Worm (Caenorhabditis elegans) whole organism, young adult: ENCODE results near the gene elo-5.

ENCODE experiments used
- B0019.2 ChIP-seq: fragments of 200-800 bp; sonication (Bioruptor generic); conservative IDR thresholded peaks from 2 replicates; pipeline ENCODE4 v1.3.6; 2022; ENCODE audit warnings: missing genetic modification reagents, missing genetic modification characterization, missing compliant biosample characterization
- B0035.1 ChIP-seq: sonication (generic microtip); optimal IDR thresholded peaks from 2 replicates; lab custom pipeline; 2016; ENCODE audit warnings: missing genetic modification characterization, mild to moderate bottlenecking, missing compliant biosample characterization, missing genotype, missing genetic modification reagents
- F22D6.2 ChIP-seq: sonication (generic microtip); optimal IDR thresholded peaks from 2 replicates; lab custom pipeline; 2016; ENCODE audit warnings: mild to moderate bottlenecking, missing genetic modification characterization, missing compliant biosample characterization
- F23B12.7 ChIP-seq: sonication (generic microtip); optimal IDR thresholded peaks from 2 replicates; lab custom pipeline; 2017; ENCODE audit warnings: missing genetic modification characterization, mild to moderate bottlenecking, missing compliant biosample characterization, antibody characterized with exemption, moderate library complexity; ENCODE audit not compliant: insufficient read depth
- F39B2.1 ChIP-seq: fragments of 200-800 bp; sonication (Bioruptor generic); IDR thresholded peaks from 2 replicates; pipeline ENCODE4 v1.3.6; 2022; ENCODE audit warnings: missing genetic modification reagents, missing genetic modification characterization, missing compliant biosample characterization
- F49E8.2 ChIP-seq: sonication (generic microtip); optimal IDR thresholded peaks from 3 replicates; lab custom pipeline; 2017; ENCODE audit warnings: missing genetic modification characterization, mild to moderate bottlenecking, missing compliant biosample characterization, antibody characterized with exemption, moderate library complexity; ENCODE audit not compliant: insufficient read depth
- F52B5.7 ChIP-seq: sonication (generic microtip); optimal IDR thresholded peaks from 2 replicates; lab custom pipeline; 2016; ENCODE audit warnings: mild to moderate bottlenecking, missing genetic modification characterization, missing compliant biosample characterization
- F57A8.1 ChIP-seq: fragments of 200-800 bp; sonication (Bioruptor generic); optimal IDR thresholded peaks from 2 replicates; lab custom pipeline; 2018; ENCODE audit warnings: mild to moderate bottlenecking, missing genetic modification characterization, moderate library complexity, missing compliant biosample characterization
- F57C9.4 ChIP-seq: sonication (generic microtip); optimal IDR thresholded peaks from 2 replicates; lab custom pipeline; 2017; ENCODE audit warnings: mild to moderate bottlenecking, missing genetic modification characterization, missing compliant biosample characterization
- T07F8.4 ChIP-seq: sonication (generic microtip); optimal IDR thresholded peaks from 2 replicates; lab custom pipeline; 2016; ENCODE audit warnings: mild to moderate bottlenecking, missing genetic modification characterization, moderate library complexity, missing compliant biosample characterization
- Y53G8AR.9 ChIP-seq: fragments of 200-800 bp; sonication (Bioruptor generic); conservative IDR thresholded peaks from 2 replicates; pipeline ENCODE4 v1.3.6; 2022; ENCODE audit warnings: missing genetic modification reagents, missing genetic modification characterization, missing compliant biosample characterization
- Y67H2A.10 ChIP-seq: fragments of 200-800 bp; sonication (Bioruptor generic); conservative IDR thresholded peaks from 2 replicates; pipeline ENCODE4 v1.3.6; 2022; ENCODE audit warnings: missing genetic modification reagents, missing genetic modification characterization, missing compliant biosample characterization
- Y95B8A.8 ChIP-seq: fragments of 200-800 bp; sonication (Bioruptor generic); IDR thresholded peaks from 2 replicates; pipeline ENCODE4 v1.3.6; 2022; ENCODE audit warnings: missing genetic modification reagents, missing genetic modification characterization, missing compliant biosample characterization
- ZK185.1 ChIP-seq: sonication (generic microtip); optimal IDR thresholded peaks from 2 replicates; lab custom pipeline; 2016; ENCODE audit warnings: mild to moderate bottlenecking, missing genetic modification characterization, missing compliant biosample characterization; ENCODE audit not compliant: poor library complexity, severe bottlenecking
- akir-1 ChIP-seq: fragments of 200-800 bp; sonication (Bioruptor generic); optimal IDR thresholded peaks from 2 replicates; lab custom pipeline; 2018; ENCODE audit warnings: mild to moderate bottlenecking, missing genetic modification characterization, moderate library complexity, missing compliant biosample characterization
- ama-1 ChIP-seq, 3 experiments: fragments of 150-350 bp in 1 of 3; sonication (generic microtip) in 2 of 3; optimal IDR thresholded peaks; 2 replicates each; lab custom pipeline; 2014 to 2018; ENCODE audit warnings: missing biosample characterization in 2 of 3, missing genetic modification characterization in 2 of 3, missing genetic modification reagents in 2 of 3
- aptf-3 ChIP-seq: fragments of 200-800 bp; sonication (Bioruptor generic); IDR thresholded peaks from 2 replicates; pipeline ENCODE4 v1.3.6; 2022; ENCODE audit warnings: missing genetic modification characterization, missing compliant biosample characterization
- ccch-3 ChIP-seq: fragments of 200-800 bp; sonication (Bioruptor generic); optimal IDR thresholded peaks from 2 replicates; lab custom pipeline; 2018; ENCODE audit warnings: mild to moderate bottlenecking, missing genetic modification characterization, missing compliant biosample characterization
- ceh-100 ChIP-seq: fragments of 200-800 bp; sonication (Bioruptor generic); IDR thresholded peaks from 2 replicates; pipeline ENCODE4 v1.3.6; 2022; ENCODE audit warnings: missing genetic modification reagents, missing genetic modification characterization, missing compliant biosample characterization
- ceh-40 ChIP-seq: fragments of 200-800 bp; sonication (Bioruptor generic); IDR thresholded peaks from 2 replicates; pipeline ENCODE4 v1.3.6; 2022; ENCODE audit warnings: missing genetic modification characterization, missing compliant biosample characterization
- die-1 ChIP-seq: sonication (generic microtip); optimal IDR thresholded peaks from 2 replicates; lab custom pipeline; 2016; ENCODE audit warnings: missing genotype, mild to moderate bottlenecking, missing genetic modification characterization, missing compliant biosample characterization
- dpl-1 ChIP-seq: fragments of 150-350 bp; optimal IDR thresholded peaks from 2 replicates; lab custom pipeline; 2014; ENCODE audit warnings: missing biosample characterization, missing genetic modification reagents, missing genetic modification characterization
- efl-1 ChIP-seq: fragments of 150-350 bp; optimal IDR thresholded peaks from 2 replicates; lab custom pipeline; 2014; ENCODE audit warnings: missing biosample characterization, missing genetic modification reagents, missing genetic modification characterization
- egl-18 ChIP-seq: fragments of 200-800 bp; sonication (Bioruptor generic); IDR thresholded peaks from 2 replicates; pipeline ENCODE4 v1.3.6; 2022; ENCODE audit warnings: missing genetic modification reagents, missing genetic modification characterization, missing compliant biosample characterization
- ets-4 ChIP-seq: fragments of 200-800 bp; sonication (Bioruptor generic); optimal IDR thresholded peaks from 2 replicates; lab custom pipeline; 2018; ENCODE audit warnings: mild to moderate bottlenecking, missing genetic modification characterization, missing compliant biosample characterization
- fkh-3 ChIP-seq: sonication (generic microtip); optimal IDR thresholded peaks from 2 replicates; lab custom pipeline; 2016; ENCODE audit warnings: mild to moderate bottlenecking, missing genetic modification characterization, missing compliant biosample characterization
- hmg-1.2 ChIP-seq: fragments of 200-800 bp; sonication (Bioruptor generic); IDR thresholded peaks from 2 replicates; pipeline ENCODE4 v1.3.6; 2022; ENCODE audit warnings: missing genetic modification reagents, missing genetic modification characterization, missing compliant biosample characterization
- lag-1 ChIP-seq: fragments of 200-800 bp; sonication (Bioruptor generic); IDR thresholded peaks from 2 replicates; pipeline ENCODE4 v1.3.6; 2022; ENCODE audit warnings: missing genetic modification reagents, missing genetic modification characterization, missing compliant biosample characterization
- let-607 ChIP-seq, 2 experiments: fragments of 200-800 bp in 1 of 2; sonication (Bioruptor generic) in 1 of 2; sonication (generic microtip) in 1 of 2; optimal IDR thresholded peaks; 2 replicates each; lab custom pipeline; 2016 to 2018; ENCODE audit warnings: mild to moderate bottlenecking in 2 of 2, missing compliant biosample characterization in 2 of 2, missing genetic modification characterization in 2 of 2, moderate library complexity in 2 of 2, missing genotype in 1 of 2
- lin-35 ChIP-seq, 3 experiments: fragments of 150-350 bp in 2 of 3; sonication (generic microtip) in 1 of 3; optimal IDR thresholded peaks; 2 replicates each; lab custom pipeline; 2014 to 2018; ENCODE audit warnings: missing biosample characterization in 3 of 3, missing genetic modification characterization in 3 of 3, missing genetic modification reagents in 3 of 3
- lin-54 ChIP-seq: fragments of 200-800 bp; sonication (Bioruptor generic); optimal IDR thresholded peaks from 2 replicates; lab custom pipeline; 2018; ENCODE audit warnings: mild to moderate bottlenecking, missing genetic modification characterization, missing compliant biosample characterization
- lsy-27 ChIP-seq: sonication (generic microtip); optimal IDR thresholded peaks from 2 replicates; lab custom pipeline; 2017; ENCODE audit warnings: missing genetic modification characterization, mild to moderate bottlenecking, missing compliant biosample characterization, antibody characterized with exemption, missing genotype, borderline replicate concordance; ENCODE audit not compliant: insufficient read depth
- madf-10 ChIP-seq: sonication (generic microtip); optimal IDR thresholded peaks from 2 replicates; lab custom pipeline; 2016; ENCODE audit warnings: mild to moderate bottlenecking, missing genetic modification characterization, missing compliant biosample characterization
- madf-6 ChIP-seq: fragments of 200-800 bp; sonication (Bioruptor generic); IDR thresholded peaks from 2 replicates; pipeline ENCODE4 v1.3.6; 2022; ENCODE audit warnings: missing genetic modification reagents, missing genetic modification characterization, missing compliant biosample characterization
- mcd-1 ChIP-seq: fragments of 200-800 bp; sonication (Bioruptor generic); IDR thresholded peaks from 2 replicates; pipeline ENCODE4 v1.3.6; 2022; ENCODE audit warnings: missing genetic modification reagents, missing genetic modification characterization, missing compliant biosample characterization
- mel-28 ChIP-seq: sonication (generic microtip); optimal IDR thresholded peaks from 2 replicates; lab custom pipeline; 2016; ENCODE audit warnings: borderline replicate concordance, mild to moderate bottlenecking, missing genetic modification characterization, missing compliant biosample characterization
- mes-4 ChIP-seq: sonication (generic microtip); optimal IDR thresholded peaks from 2 replicates; lab custom pipeline; 2016; ENCODE audit warnings: missing genotype, missing genetic modification characterization, missing compliant biosample characterization
- nfya-2 ChIP-seq: fragments of 200-800 bp; sonication (Bioruptor generic); IDR thresholded peaks from 2 replicates; pipeline ENCODE4 v1.3.6; 2022; ENCODE audit warnings: missing genetic modification reagents, missing genetic modification characterization, missing compliant biosample characterization
- nhr-80 ChIP-seq: sonication (generic microtip); optimal IDR thresholded peaks from 2 replicates; lab custom pipeline; 2016; ENCODE audit warnings: missing genetic modification characterization, missing compliant biosample characterization
- nhr-90 ChIP-seq: sonication (generic microtip); optimal IDR thresholded peaks from 2 replicates; lab custom pipeline; 2016; ENCODE audit warnings: missing genotype, mild to moderate bottlenecking, missing genetic modification characterization, missing compliant biosample characterization
- pbrm-1 ChIP-seq: fragments of 200-800 bp; sonication (Bioruptor generic); IDR thresholded peaks from 2 replicates; pipeline ENCODE4 v1.3.6; 2022; ENCODE audit warnings: missing genetic modification reagents, missing genetic modification characterization, missing compliant biosample characterization
- repo-1 ChIP-seq: sonication (generic microtip); optimal IDR thresholded peaks from 2 replicates; lab custom pipeline; 2017; ENCODE audit warnings: mild to moderate bottlenecking, missing genetic modification characterization, missing compliant biosample characterization
- snpc-1.1 ChIP-seq: sonication (generic microtip); optimal IDR thresholded peaks from 2 replicates; lab custom pipeline; 2017; ENCODE audit warnings: missing genetic modification characterization, mild to moderate bottlenecking, missing compliant biosample characterization, antibody characterized with exemption, moderate library complexity, missing genotype, missing genetic modification reagents; ENCODE audit not compliant: insufficient read depth
- tbx-9 ChIP-seq: sonication (generic microtip); optimal IDR thresholded peaks from 2 replicates; lab custom pipeline; 2016; ENCODE audit warnings: borderline replicate concordance, missing genetic modification characterization, inconsistent platforms, missing compliant biosample characterization
- unc-62 ChIP-seq: fragments of 150-350 bp; optimal IDR thresholded peaks from 2 replicates; lab custom pipeline; 2014; ENCODE audit warnings: missing biosample characterization, missing genetic modification reagents, missing genetic modification characterization
- xnd-1 ChIP-seq: sonication (generic microtip); optimal IDR thresholded peaks from 2 replicates; lab custom pipeline; 2016; ENCODE audit warnings: missing genotype, missing genetic modification reagents, missing genetic modification characterization, missing compliant biosample characterization
- zfh-2 ChIP-seq: fragments of 200-800 bp; sonication (Bioruptor generic); conservative IDR thresholded peaks from 2 replicates; pipeline ENCODE4 v1.3.6; 2022; ENCODE audit warnings: missing genetic modification reagents, missing genetic modification characterization, missing compliant biosample characterization
- ztf-18 ChIP-seq: sonication (generic microtip); optimal IDR thresholded peaks from 2 replicates; lab custom pipeline; 2016; ENCODE audit warnings: missing genotype, mild to moderate bottlenecking, missing genetic modification characterization, missing compliant biosample characterization

Gene elo-5

ce11 chrIV:5389951-5390350 is 13.0 kb upstream of the elo-5 start:
- TF ChIP-seq ztf-18 (tag; lab: Kevin White, UChicago) (no peak), unc-62 (GFP tag; lab: Kevin White, UChicago) (no peak), ccch-3 (GFP tag; lab: Kevin White, UChicago) (no peak), F52B5.7 (tag; lab: Kevin White, UChicago) (no peak), ama-1 (optimal IDR thresholded peaks at IDR 0.05; lab: Kevin White, UChicago) (no peak), ama-1 (GFP tag; optimal IDR thresholded peaks at IDR 0.05; lab: Kevin White, UChicago) (peak in 1 of 2 experiments; percentile 92), hmg-1.2 (GFP tag; lab: Robert Waterston, UW) (no peak), madf-10 (no peak), egl-18 (GFP tag; lab: Robert Waterston, UW) (no peak), let-607 (tag; optimal IDR thresholded peaks at IDR 0.05; lab: Kevin White, UChicago) (no peak), fkh-3 (no peak), Y95B8A.8 (no peak), nfya-2 (no peak), madf-6 (GFP tag; lab: Robert Waterston, UW) (peak; percentile 64; the same call in 1 of the 2 replicates), aptf-3 (no peak), ets-4 (GFP tag; lab: Kevin White, UChicago) (no peak), tbx-9 (no peak), F57A8.1 (no peak), dpl-1 (GFP tag; lab: Kevin White, UChicago) (no peak), efl-1 (GFP tag; lab: Kevin White, UChicago) (no peak), snpc-1.1 (tag; lab: Kevin White, UChicago) (no peak), ZK185.1 (no peak), Y67H2A.10 (GFP tag; lab: Robert Waterston, UW) (no peak), ceh-40 (GFP tag; lab: Robert Waterston, UW) (no peak), ceh-100 (GFP tag; lab: Robert Waterston, UW) (peak; percentile 14; the same call in 1 of the 2 replicates), lin-54 (GFP tag; lab: Kevin White, UChicago) (peak; percentile 57), xnd-1 (tag; lab: Kevin White, UChicago) (peak; percentile 19), F22D6.2 (no peak), F23B12.7 (tag; lab: Kevin White, UChicago) (no peak), nhr-90 (no peak), die-1 (tag; lab: Kevin White, UChicago) (no peak), mes-4 (no peak), lsy-27 (tag; lab: Kevin White, UChicago) (no peak), pbrm-1 (GFP tag; lab: Robert Waterston, UW) (0 out of 2 replicates have a peak, but pooled peaks have one; percentile 13), nhr-80 (tag; lab: Kevin White, UChicago) (no peak), zfh-2 (GFP tag; lab: Robert Waterston, UW) (no peak), lin-35 (GFP tag; optimal IDR thresholded peaks at IDR 0.05; lab: Kevin White, UChicago) (no peak), akir-1 (GFP tag; lab: Kevin White, UChicago) (no peak), mcd-1 (GFP tag; lab: Robert Waterston, UW) (peak; percentile 45; the same call in 1 of the 2 replicates), F49E8.2 (peak; percentile 48), mel-28 (tag; lab: Kevin White, UChicago) (no peak), F39B2.1 (GFP tag; lab: Robert Waterston, UW) (no peak), T07F8.4 (tag; lab: Kevin White, UChicago) (no peak), lag-1 (GFP tag; lab: Robert Waterston, UW) (no peak), B0035.1 (tag; lab: Kevin White, UChicago) (no peak), repo-1 (tag; lab: Kevin White, UChicago) (no peak), Y53G8AR.9 (GFP tag; lab: Robert Waterston, UW) (peak; percentile 73), B0019.2 (GFP tag; lab: Robert Waterston, UW) (no peak), F57C9.4 (tag; lab: Kevin White, UChicago) (no peak)
